Worm (Caenorhabditis elegans): ENCODE results near the gene ctsa-4.1.

ctsa-4.1 gene

ce11 chrII:6341076-6341475 lies 25.7 kb upstream of the ctsa-4.1 start:
- TF ChIP-seq ZK546.5 (tag; optimal IDR thresholded peaks at IDR 0.05) (no peak), ceh-82 (tag; optimal IDR thresholded peaks at IDR 0.05) (no peak), nhr-25 (tag; optimal IDR thresholded peaks at IDR 0.05) (no peak), lin-39 (tag; optimal IDR thresholded peaks at IDR 0.05) (no peak), pha-4 (tag; optimal IDR thresholded peaks at IDR 0.05) (peak; percentile 25), ceh-9 (tag; optimal IDR thresholded peaks at IDR 0.05) (no peak), ceh-16 (tag; optimal IDR thresholded peaks at IDR 0.05) (no peak), pqm-1 (tag; optimal IDR thresholded peaks at IDR 0.05) (peak; percentile 57), zag-1 (tag; optimal IDR thresholded peaks at IDR 0.05) (no peak), lin-15B (tag; optimal IDR thresholded peaks at IDR 0.05) (no peak), egl-5 (tag; optimal IDR thresholded peaks at IDR 0.05) (no peak), nhr-43 (tag; optimal IDR thresholded peaks at IDR 0.05; ENCODE audit: poor library complexity, severe bottlenecking) (no peak), nhr-23 (tag; optimal IDR thresholded peaks at IDR 0.05) (peak; percentile 73), mdl-1 (tag; optimal IDR thresholded peaks at IDR 0.05) (no peak), daf-12 (tag; optimal IDR thresholded peaks at IDR 0.05) (no peak), fkh-2 (tag; optimal IDR thresholded peaks at IDR 0.05) (no peak), unc-39 (tag; optimal IDR thresholded peaks at IDR 0.05) (no peak), eor-1 (tag; optimal IDR thresholded peaks at IDR 0.05) (no peak), nhr-77 (tag; optimal IDR thresholded peaks at IDR 0.05) (no peak), ztf-11 (tag; optimal IDR thresholded peaks at IDR 0.05) (no peak), elt-2 (tag; optimal IDR thresholded peaks at IDR 0.05) (no peak), nhr-28 (tag; optimal IDR thresholded peaks at IDR 0.05) (no peak), elt-3 (tag; optimal IDR thresholded peaks at IDR 0.05) (no peak), lsy-12 (tag; optimal IDR thresholded peaks at IDR 0.05) (no peak), egl-27 (tag; optimal IDR thresholded peaks at IDR 0.05) (no peak), sea-2 (GFP tag; optimal IDR thresholded peaks at IDR 0.05) (no peak), ama-1 (optimal IDR thresholded peaks at IDR 0.05) (no peak)

DNA sequence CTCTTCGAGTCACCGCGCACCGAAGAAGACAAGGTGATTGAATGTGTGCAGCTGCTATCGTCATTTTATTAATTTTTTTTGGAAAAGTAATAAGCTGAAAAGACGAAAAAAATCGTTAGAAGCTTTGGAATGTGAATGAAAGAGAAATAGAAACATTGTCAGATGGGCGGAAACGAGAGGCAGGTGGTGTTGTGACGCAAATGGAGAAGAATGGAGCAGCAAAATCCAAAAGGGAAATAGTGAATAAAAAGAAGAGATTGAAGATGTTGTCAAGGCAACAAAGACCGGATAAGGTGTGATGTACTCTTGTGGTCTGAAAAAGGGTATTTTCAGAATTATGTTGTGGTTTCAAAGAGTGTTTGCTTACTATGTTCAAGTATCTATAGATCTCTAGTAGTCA lies 24.3 kb upstream of the ctsa-4.1 start:
- TF ChIP-seq aly-2 (tag; optimal IDR thresholded peaks at IDR 0.05) (no peak), nhr-25 (tag; optimal IDR thresholded peaks at IDR 0.05) (no peak), nhr-77 (tag; optimal IDR thresholded peaks at IDR 0.05) (no peak), elt-3 (tag; optimal IDR thresholded peaks at IDR 0.05) (no peak), fos-1 (tag; optimal IDR thresholded peaks at IDR 0.05) (no peak), mdl-1 (tag; optimal IDR thresholded peaks at IDR 0.05) (no peak), jun-1 (tag; optimal IDR thresholded peaks at IDR 0.05) (no peak), nhr-76 (tag; optimal IDR thresholded peaks at IDR 0.05) (no peak), hmg-11 (tag; optimal IDR thresholded peaks at IDR 0.05) (no peak), nhr-43 (tag; optimal IDR thresholded peaks at IDR 0.05; ENCODE audit: poor library complexity, severe bottlenecking) (no peak), sea-2 (GFP tag; optimal IDR thresholded peaks at IDR 0.05) (no peak), fkh-2 (tag; optimal IDR thresholded peaks at IDR 0.05) (no peak), ceh-82 (tag; optimal IDR thresholded peaks at IDR 0.05) (no peak)

ce11 chrII:6343893-6344292 lies 22.9 kb upstream of the ctsa-4.1 start, which contains the start of gene txt-18:
TSS of gene txt-18 (plus strand) at chrII:6344072.
- TF ChIP-seq mdl-1 (tag; optimal IDR thresholded peaks at IDR 0.05) (no peak), nhr-23 (tag; optimal IDR thresholded peaks at IDR 0.05) (peak; percentile 41), mml-1 (tag; optimal IDR thresholded peaks at IDR 0.05) (no peak), nhr-12 (tag; optimal IDR thresholded peaks at IDR 0.05) (no peak), pha-4 (tag; optimal IDR thresholded peaks at IDR 0.05) (peak; percentile 81), nhr-25 (tag; optimal IDR thresholded peaks at IDR 0.05) (peak; percentile 13), nfya-1 (tag; optimal IDR thresholded peaks at IDR 0.05; ENCODE audit: insufficient read depth) (peak; percentile 23)

- TF ChIP-seq lin-39 (tag; optimal IDR thresholded peaks at IDR 0.05) (no peak), ceh-9 (tag; optimal IDR thresholded peaks at IDR 0.05) (no peak), nhr-76 (tag; optimal IDR thresholded peaks at IDR 0.05) (no peak), ztf-11 (tag; optimal IDR thresholded peaks at IDR 0.05) (no peak), mml-1 (tag; optimal IDR thresholded peaks at IDR 0.05) (no peak), zag-1 (tag; optimal IDR thresholded peaks at IDR 0.05) (no peak), daf-12 (tag; optimal IDR thresholded peaks at IDR 0.05) (no peak), nhr-23 (tag; optimal IDR thresholded peaks at IDR 0.05) (no peak), mdl-1 (tag; optimal IDR thresholded peaks at IDR 0.05) (no peak), nhr-25 (tag; optimal IDR thresholded peaks at IDR 0.05) (no peak)
Observed at ce11 chrII:6344513-6344912, 22.3 kb upstream of the ctsa-4.1 start.

Measured in whole organism, L3 larva.